Worm (Caenorhabditis elegans) whole organism, L4 larva: ENCODE results near the gene lsm-1.

Source experiments
- F26F4.8 ChIP-seq: fragments of 200-800 bp; sonication (Bioruptor generic); conservative IDR thresholded peaks from 2 replicates; pipeline ENCODE4 v1.3.6; 2022; ENCODE audit warnings: missing genetic modification characterization, missing compliant biosample characterization
- F44E2.7 ChIP-seq: fragments of 200-800 bp; sonication (Bioruptor generic); IDR thresholded peaks from 2 replicates; pipeline ENCODE4 v2.1.2; 2022; ENCODE audit warnings: missing genetic modification characterization, missing compliant biosample characterization
- T20F7.1 ChIP-seq: fragments of 200-800 bp; sonication (Bioruptor generic); optimal IDR thresholded peaks from 2 replicates; lab custom pipeline; 2018; ENCODE audit warnings: mild to moderate bottlenecking, missing genetic modification characterization, missing compliant biosample characterization
- Y105C5A.15 ChIP-seq: fragments of 200-800 bp; sonication (Bioruptor generic); IDR thresholded peaks from 2 replicates; pipeline ENCODE4 v1.3.6; 2022; ENCODE audit warnings: missing genetic modification characterization, missing compliant biosample characterization
- Y48G9A.11 ChIP-seq: fragments of 200-800 bp; sonication (Bioruptor generic); IDR thresholded peaks from 2 replicates; pipeline ENCODE4 v1.3.6; 2022; ENCODE audit warnings: missing genetic modification reagents, missing genetic modification characterization, missing compliant biosample characterization
- ZK337.2 ChIP-seq: fragments of 200-800 bp; sonication (Bioruptor generic); IDR thresholded peaks from 2 replicates; pipeline ENCODE4 v1.3.6; 2022; ENCODE audit warnings: missing genetic modification reagents, missing genetic modification characterization, missing compliant biosample characterization
- ceh-28 ChIP-seq: fragments of 150-350 bp; optimal IDR thresholded peaks from 2 replicates; lab custom pipeline; 2014; ENCODE audit warnings: missing biosample characterization, missing genetic modification reagents, missing genetic modification characterization
- ces-1 ChIP-seq: fragments of 150-350 bp; sonication (generic microtip); optimal IDR thresholded peaks from 4 replicates; lab custom pipeline; 2014; ENCODE audit warnings: missing biosample characterization, missing genetic modification reagents, missing genetic modification characterization
- cey-2 ChIP-seq: sonication (generic microtip); optimal IDR thresholded peaks from 3 replicates; lab custom pipeline; 2017; ENCODE audit warnings: missing genetic modification characterization, mild to moderate bottlenecking, missing compliant biosample characterization, antibody characterized with exemption, borderline replicate concordance; ENCODE audit not compliant: insufficient read depth
- ctbp-1 ChIP-seq: fragments of 200-800 bp; sonication (Bioruptor generic); IDR thresholded peaks from 2 replicates; pipeline ENCODE4 v1.3.6; 2022; ENCODE audit warnings: missing genetic modification reagents, missing genetic modification characterization, missing compliant biosample characterization
- daf-12 ChIP-seq: fragments of 150-350 bp; optimal IDR thresholded peaks from 2 replicates; lab custom pipeline; 2014; ENCODE audit warnings: missing biosample characterization, missing genetic modification reagents, missing genetic modification characterization
- dmd-6 ChIP-seq: fragments of 200-800 bp; sonication (Bioruptor generic); IDR thresholded peaks from 2 replicates; pipeline ENCODE4 v1.3.6; 2022; ENCODE audit warnings: missing genetic modification reagents, missing genetic modification characterization, missing compliant biosample characterization
- dmd-8 ChIP-seq: fragments of 200-800 bp; sonication (Bioruptor generic); IDR thresholded peaks from 2 replicates; pipeline ENCODE4 v1.3.6; 2022; ENCODE audit warnings: missing genetic modification characterization, missing compliant biosample characterization
- dmd-9 ChIP-seq: fragments of 200-800 bp; sonication (Bioruptor generic); IDR thresholded peaks from 2 replicates; pipeline ENCODE4 v1.3.6; 2022; ENCODE audit warnings: missing genetic modification reagents, missing genetic modification characterization, missing compliant biosample characterization
- dpl-1 ChIP-seq: fragments of 150-350 bp; optimal IDR thresholded peaks from 2 replicates; lab custom pipeline; 2014; ENCODE audit warnings: missing biosample characterization, missing genetic modification reagents, missing genetic modification characterization
- duxl-1 ChIP-seq: sonication (generic microtip); optimal IDR thresholded peaks from 2 replicates; lab custom pipeline; 2016; ENCODE audit warnings: mild to moderate bottlenecking, missing genetic modification characterization, moderate library complexity, missing compliant biosample characterization; ENCODE audit not compliant: poor library complexity
- dve-1 ChIP-seq: sonication (generic microtip); optimal IDR thresholded peaks from 2 replicates; lab custom pipeline; 2017; ENCODE audit warnings: antibody characterized with exemption, mild to moderate bottlenecking, missing genetic modification characterization, missing compliant biosample characterization; ENCODE audit not compliant: insufficient read depth
- egl-27 ChIP-seq: sonication (generic microtip); optimal IDR thresholded peaks from 3 replicates; lab custom pipeline; 2017; ENCODE audit warnings: missing biosample characterization, missing genetic modification reagents, missing genetic modification characterization
- egl-43 ChIP-seq: fragments of 200-800 bp; sonication (Bioruptor generic); IDR thresholded peaks from 2 replicates; pipeline ENCODE4 v1.3.6; 2022; ENCODE audit warnings: missing genetic modification reagents, missing genetic modification characterization, missing compliant biosample characterization
- fos-1 ChIP-seq: fragments of 150-350 bp; optimal IDR thresholded peaks from 2 replicates; lab custom pipeline; 2014; ENCODE audit warnings: missing biosample characterization, missing genetic modification characterization
- gei-8 ChIP-seq: fragments of 200-800 bp; sonication (Bioruptor generic); optimal IDR thresholded peaks from 2 replicates; lab custom pipeline; 2018; ENCODE audit warnings: mild to moderate bottlenecking, missing genetic modification characterization, missing compliant biosample characterization
- hif-1 ChIP-seq, 2 experiments: sonication (generic microtip); optimal IDR thresholded peaks; 2 replicates each; lab custom pipeline; 2016 to 2017; ENCODE audit warnings: missing compliant biosample characterization in 2 of 2, missing genetic modification characterization in 2 of 2, missing genetic modification reagents in 2 of 2, missing genotype in 2 of 2, mild to moderate bottlenecking in 1 of 2
- hlh-30 ChIP-seq: sonication (generic microtip); optimal IDR thresholded peaks from 2 replicates; lab custom pipeline; 2017; ENCODE audit warnings: antibody characterized with exemption, mild to moderate bottlenecking, missing genetic modification characterization, missing compliant biosample characterization; ENCODE audit not compliant: insufficient read depth
- lin-1 ChIP-seq: fragments of 200-800 bp; sonication (Bioruptor generic); IDR thresholded peaks from 2 replicates; pipeline ENCODE4 v1.3.6; 2022; ENCODE audit warnings: missing genetic modification reagents, missing genetic modification characterization, missing compliant biosample characterization
- lin-13 ChIP-seq: fragments of 150-350 bp; optimal IDR thresholded peaks from 2 replicates; lab custom pipeline; 2014; ENCODE audit warnings: missing biosample characterization, missing genetic modification reagents, missing genetic modification characterization
- lin-15B ChIP-seq: fragments of 150-350 bp; sonication (generic microtip); optimal IDR thresholded peaks from 3 replicates; lab custom pipeline; 2014; ENCODE audit warnings: missing biosample characterization, missing genetic modification characterization
- lin-38 ChIP-seq: fragments of 200-800 bp; sonication (Bioruptor generic); IDR thresholded peaks from 2 replicates; pipeline ENCODE4 v1.3.6; 2022; ENCODE audit warnings: missing genetic modification reagents, missing genetic modification characterization, missing compliant biosample characterization
- madf-9 ChIP-seq: fragments of 200-800 bp; sonication (Bioruptor generic); conservative IDR thresholded peaks from 2 replicates; pipeline ENCODE4 v1.3.6; 2022; ENCODE audit warnings: missing genetic modification reagents, missing genetic modification characterization, missing compliant biosample characterization
- mep-1 ChIP-seq: fragments of 150-350 bp; sonication (generic microtip); optimal IDR thresholded peaks from 3 replicates; lab custom pipeline; 2014; ENCODE audit warnings: missing biosample characterization, missing genetic modification characterization
- mes-2 ChIP-seq: sonication (generic microtip); optimal IDR thresholded peaks from 2 replicates; lab custom pipeline; 2016; ENCODE audit warnings: missing genotype, mild to moderate bottlenecking, missing genetic modification characterization, missing compliant biosample characterization; ENCODE audit not compliant: poor library complexity, severe bottlenecking
- nhr-10 ChIP-seq: fragments of 150-350 bp; optimal IDR thresholded peaks from 2 replicates; lab custom pipeline; 2014; ENCODE audit warnings: missing biosample characterization, missing genetic modification characterization
- nhr-25 ChIP-seq: sonication (generic microtip); optimal IDR thresholded peaks from 2 replicates; lab custom pipeline; 2017; ENCODE audit warnings: missing genetic modification characterization, mild to moderate bottlenecking, missing compliant biosample characterization, antibody characterized with exemption, moderate library complexity, borderline replicate concordance; ENCODE audit not compliant: insufficient read depth
- nhr-28 ChIP-seq: fragments of 150-350 bp; optimal IDR thresholded peaks from 2 replicates; lab custom pipeline; 2014; ENCODE audit warnings: missing biosample characterization, missing genetic modification characterization
- nhr-41 ChIP-seq: fragments of 200-800 bp; sonication (Bioruptor generic); IDR thresholded peaks from 2 replicates; pipeline ENCODE4 v1.3.6; 2022; ENCODE audit warnings: missing genetic modification reagents, missing genetic modification characterization, missing compliant biosample characterization
- nhr-6 ChIP-seq: fragments of 150-350 bp; optimal IDR thresholded peaks from 2 replicates; lab custom pipeline; 2014; ENCODE audit warnings: missing biosample characterization, missing genetic modification characterization
- nhr-77 ChIP-seq: fragments of 150-350 bp; optimal IDR thresholded peaks from 2 replicates; lab custom pipeline; 2014; ENCODE audit warnings: missing biosample characterization, missing genetic modification characterization
- php-3 ChIP-seq: fragments of 200-800 bp; sonication (Bioruptor generic); IDR thresholded peaks from 2 replicates; pipeline ENCODE4 v1.3.6; 2022; ENCODE audit warnings: missing genetic modification reagents, missing genetic modification characterization, missing compliant biosample characterization
- pqm-1 ChIP-seq: sonication (generic microtip); optimal IDR thresholded peaks from 2 replicates; lab custom pipeline; 2017; ENCODE audit warnings: missing biosample characterization, missing genetic modification characterization
- saeg-2 ChIP-seq: fragments of 200-800 bp; sonication (Bioruptor generic); IDR thresholded peaks from 2 replicates; pipeline ENCODE4 v1.3.6; 2022; ENCODE audit warnings: missing genetic modification reagents, missing genetic modification characterization, missing compliant biosample characterization
- skn-1 ChIP-seq: fragments of 150-350 bp; optimal IDR thresholded peaks from 2 replicates; lab custom pipeline; 2014; ENCODE audit warnings: missing biosample characterization, missing genetic modification characterization
- snpc-1.2 ChIP-seq: fragments of 200-800 bp; sonication (Bioruptor generic); IDR thresholded peaks from 2 replicates; pipeline ENCODE4 v1.3.6; 2022; ENCODE audit warnings: missing genetic modification reagents, missing genetic modification characterization, missing compliant biosample characterization
- snpc-4 ChIP-seq: fragments of 150-350 bp; optimal IDR thresholded peaks from 2 replicates; lab custom pipeline; 2014; ENCODE audit warnings: missing biosample characterization, missing genetic modification characterization
- spr-3 ChIP-seq: fragments of 200-800 bp; sonication (Bioruptor generic); optimal IDR thresholded peaks from 2 replicates; lab custom pipeline; 2018; ENCODE audit warnings: mild to moderate bottlenecking, missing genetic modification characterization, missing compliant biosample characterization
- unc-130 ChIP-seq: sonication (generic microtip); optimal IDR thresholded peaks from 2 replicates; lab custom pipeline; 2016; ENCODE audit warnings: missing genetic modification reagents, missing genetic modification characterization, missing compliant biosample characterization
- unc-62 ChIP-seq, 3 experiments: fragments of 150-350 bp in 1 of 3; sonication (generic microtip); optimal IDR thresholded peaks in 2 of 3; peaks in 1 of 3; 1 replicate in 1 of 3; 2 replicates in 2 of 3; lab custom pipeline; 2014 to 2017; ENCODE audit warnings: missing biosample characterization in 3 of 3, missing genetic modification characterization in 3 of 3, missing genetic modification reagents in 3 of 3, missing genotype in 1 of 3
- vab-7 ChIP-seq: fragments of 200-800 bp; sonication (Bioruptor generic); IDR thresholded peaks from 2 replicates; pipeline ENCODE4 v1.3.6; 2022; ENCODE audit warnings: missing genetic modification reagents, missing genetic modification characterization, missing compliant biosample characterization
- zfp-2 ChIP-seq: sonication (generic microtip); optimal IDR thresholded peaks from 2 replicates; lab custom pipeline; 2016; ENCODE audit warnings: mild to moderate bottlenecking, missing genetic modification characterization, missing compliant biosample characterization
- zip-11 ChIP-seq: fragments of 200-800 bp; sonication (Bioruptor generic); IDR thresholded peaks from 2 replicates; pipeline ENCODE4 v1.3.6; 2022; ENCODE audit warnings: missing genetic modification characterization, missing compliant biosample characterization
- zip-2 ChIP-seq: fragments of 150-350 bp; optimal IDR thresholded peaks from 2 replicates; lab custom pipeline; 2014; ENCODE audit warnings: missing biosample characterization, missing genetic modification characterization

The lsm-1 gene

DNA sequence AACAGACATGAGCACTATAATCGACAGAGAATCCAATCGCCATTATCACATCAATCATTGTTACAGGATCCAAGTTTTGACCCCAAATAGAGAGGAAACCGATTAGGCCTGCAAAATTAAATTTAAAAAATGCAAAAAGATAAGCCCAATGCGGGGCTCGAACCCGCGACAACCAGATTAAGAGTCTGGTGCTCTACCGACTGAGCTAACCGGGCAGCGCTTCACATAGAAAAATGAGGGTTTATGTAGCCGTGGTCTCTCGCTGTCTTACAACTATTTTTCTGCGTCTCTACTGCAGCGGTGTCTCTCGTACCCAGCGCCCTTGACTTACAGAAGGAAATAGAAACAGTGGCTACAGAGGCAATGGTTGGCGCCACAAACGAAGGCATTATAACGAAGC is 30.9 kb downstream of the lsm-1 start:
- TF ChIP-seq lin-1 (GFP tag; lab: Robert Waterston, UW) (peak; percentile 47; the same call in 1 of the 2 replicates), F26F4.8 (GFP tag; lab: Robert Waterston, UW) (peak; percentile 70; the same call in 1 of the 2 replicates), Y105C5A.15 (GFP tag; lab: Robert Waterston, UW) (peak; percentile 85), mes-2 (tag; lab: Kevin White, UChicago) (peak; percentile 70), dmd-6 (GFP tag; lab: Robert Waterston, UW) (peak; percentile 73), daf-12 (no peak), egl-27 (tag; lab: Kevin White, UChicago) (no peak), ZK337.2 (GFP tag; lab: Robert Waterston, UW) (peak; percentile 50; the same call in 1 of the 2 replicates), madf-9 (GFP tag; lab: Robert Waterston, UW) (peak; percentile 84), php-3 (GFP tag; lab: Robert Waterston, UW) (peak; percentile 60), hlh-30 (peak; percentile 29), mep-1 (tag; lab: Kevin White, UChicago) (peak; percentile 72), spr-3 (GFP tag; lab: Kevin White, UChicago) (peak; percentile 29), cey-2 (tag; lab: Kevin White, UChicago) (no peak), nhr-28 (tag; lab: Kevin White, UChicago) (peak; percentile 34), pqm-1 (tag; lab: Kevin White, UChicago) (no peak), zfp-2 (tag; lab: Kevin White, UChicago) (no peak), Y48G9A.11 (peak; percentile 65; the same call in 1 of the 2 replicates), fos-1 (tag; lab: Kevin White, UChicago) (no peak), dve-1 (tag; lab: Kevin White, UChicago) (peak; percentile 38), nhr-6 (tag; lab: Kevin White, UChicago) (no peak), nhr-41 (GFP tag; lab: Robert Waterston, UW) (no peak), snpc-1.2 (peak; percentile 77; the same call in 1 of the 2 replicates), lin-38 (peak; percentile 83), nhr-77 (tag; lab: Kevin White, UChicago) (peak; percentile 43), dpl-1 (GFP tag; lab: Kevin White, UChicago) (peak; percentile 20), vab-7 (peak; percentile 80), zip-11 (GFP tag; lab: Robert Waterston, UW) (no peak), lin-15B (tag; lab: Kevin White, UChicago) (no peak), dmd-8 (GFP tag; lab: Robert Waterston, UW) (peak; percentile 83), hif-1 (tag; optimal IDR thresholded peaks at IDR 0.05; lab: Kevin White, UChicago) (peak in 1 of 2 experiments; percentile 40), unc-62 (GFP tag; optimal IDR thresholded peaks at IDR 0.05 in 1 of 2; lab: Kevin White, UChicago) (peak in 1 of 2 experiments; percentile 77), unc-62 (tag; optimal IDR thresholded peaks at IDR 0.05; lab: Kevin White, UChicago) (no peak), dmd-9 (GFP tag; lab: Robert Waterston, UW) (no peak), saeg-2 (GFP tag; lab: Robert Waterston, UW) (0 out of 2 replicates have a peak, but pooled peaks have one; percentile 53), T20F7.1 (peak; percentile 3), egl-43 (GFP tag; lab: Robert Waterston, UW) (peak; percentile 92), lin-13 (GFP tag; lab: Kevin White, UChicago) (peak; percentile 30), snpc-4 (tag; lab: Kevin White, UChicago) (no peak), unc-130 (GFP tag; lab: Kevin White, UChicago) (peak; percentile 14), gei-8 (no peak), skn-1 (tag; lab: Kevin White, UChicago) (no peak), duxl-1 (tag; lab: Kevin White, UChicago) (peak; percentile 40), zip-2 (tag; lab: Kevin White, UChicago) (peak; percentile 22), ceh-28 (tag; lab: Kevin White, UChicago) (no peak), ctbp-1 (GFP tag; lab: Robert Waterston, UW) (0 out of 2 replicates have a peak, but pooled peaks have one; percentile 57), nhr-25 (no peak), F44E2.7 (GFP tag; lab: Robert Waterston, UW) (0 out of 2 replicates have a peak, but pooled peaks have one; percentile 14), nhr-10 (tag; lab: Kevin White, UChicago) (no peak), ces-1 (GFP tag; lab: Kevin White, UChicago) (no peak)
